Fruit fly (Drosophila melanogaster) Kc167 (cell line): ENCODE data around the gene CG32373.

Source experiments
- Myc ChIP-seq: fragments of >200 bp; optimal IDR thresholded peaks from 2 replicates; lab custom pipeline; 2017; ENCODE audit warnings: missing external identifiers
- Sin3A ChIP-seq: fragments of >200 bp; optimal IDR thresholded peaks from 2 replicates; lab custom pipeline; 2018; ENCODE audit warnings: missing external identifiers
- h ChIP-seq: fragments of >200 bp; optimal IDR thresholded peaks from 3 replicates; lab custom pipeline; 2018; ENCODE audit warnings: missing external identifiers
- insv ChIP-seq: fragments of >200 bp; optimal IDR thresholded peaks from 3 replicates; lab custom pipeline; 2018; ENCODE audit warnings: missing external identifiers
- psq ChIP-seq: fragments of >200 bp; optimal IDR thresholded peaks from 2 replicates; lab custom pipeline; 2017; ENCODE audit warnings: missing external identifiers
- ttk ChIP-seq: sonication (Bioruptor generic); optimal IDR thresholded peaks from 2 replicates; lab custom pipeline; 2017; ENCODE audit warnings: missing external identifiers

Gene CG32373

DNA sequence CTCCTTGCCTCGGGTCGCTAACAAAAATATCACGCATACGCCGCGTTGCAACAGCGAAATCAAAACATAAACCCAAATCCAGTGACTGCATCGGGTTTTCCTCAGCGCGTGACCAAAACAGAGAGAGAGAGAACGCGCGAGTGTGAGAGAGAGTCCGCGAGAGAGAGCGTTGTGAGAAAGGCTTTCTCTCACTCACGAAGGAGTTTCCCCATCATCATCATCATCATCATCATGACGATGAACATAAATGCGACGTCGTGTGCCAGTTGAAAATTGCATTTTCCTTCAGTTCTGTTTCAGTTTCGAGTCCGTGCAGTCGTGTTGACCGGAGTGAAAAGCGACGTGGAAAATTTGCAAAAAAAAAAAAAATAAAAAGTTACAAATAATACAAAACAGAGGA lies 96.7 kb downstream of the CG32373 start, which contains the start of gene CG13685:
Gene CG13685 (plus strand): TSS at position 301 of the 400 bp plus-strand sequence.
- TF ChIP-seq Sin3A: no peak
- TF ChIP-seq h (lab: Kevin White, UChicago): no peak
- no peak for TF ChIP-seq psq
- TF ChIP-seq ttk (lab: Kevin White, UChicago): no peak
- TF ChIP-seq insv (lab: Kevin White, UChicago): no peak
- TF ChIP-seq Myc (lab: Kevin White, UChicago): no peak

dm6 chr3L:7754109-7754508 lies 103.8 kb downstream of the CG32373 start, which contains the start of gene CG7409:
Gene CG7409, plus strand, starts transcription at chr3L:7754409.
- no peak for TF ChIP-seq h (lab: Kevin White, UChicago)
- TF ChIP-seq insv (lab: Kevin White, UChicago): no peak
- no peak for TF ChIP-seq psq
- TF ChIP-seq ttk (lab: Kevin White, UChicago): no peak
- no peak for TF ChIP-seq Sin3A
- TF ChIP-seq Myc (lab: Kevin White, UChicago): no peak

dm6 chr3L:7759835-7760780 lies 109.8 kb downstream of the CG32373 start, which contains the start of gene Hn:
Gene Hn, plus strand, starts transcription at chr3L:7760453.
- TF ChIP-seq ttk (lab: Kevin White, UChicago): no peak
- TF ChIP-seq Sin3A: no peak
- TF ChIP-seq Myc (lab: Kevin White, UChicago): no peak
- no peak for TF ChIP-seq psq
- TF ChIP-seq insv (lab: Kevin White, UChicago): no peak
- no peak for TF ChIP-seq h (lab: Kevin White, UChicago)

dm6 chr3L:7768252-7768651 lies 117.9 kb downstream of the CG32373 start, which contains the start of gene CG32371:
Gene CG32371, minus strand, starts transcription at chr3L:7768352.
- no peak for TF ChIP-seq ttk (lab: Kevin White, UChicago)
- TF ChIP-seq Sin3A: no peak
- TF ChIP-seq insv (lab: Kevin White, UChicago): no peak
- no peak for TF ChIP-seq h (lab: Kevin White, UChicago)
- no peak for TF ChIP-seq psq
- no peak for TF ChIP-seq Myc (lab: Kevin White, UChicago)

DNA sequence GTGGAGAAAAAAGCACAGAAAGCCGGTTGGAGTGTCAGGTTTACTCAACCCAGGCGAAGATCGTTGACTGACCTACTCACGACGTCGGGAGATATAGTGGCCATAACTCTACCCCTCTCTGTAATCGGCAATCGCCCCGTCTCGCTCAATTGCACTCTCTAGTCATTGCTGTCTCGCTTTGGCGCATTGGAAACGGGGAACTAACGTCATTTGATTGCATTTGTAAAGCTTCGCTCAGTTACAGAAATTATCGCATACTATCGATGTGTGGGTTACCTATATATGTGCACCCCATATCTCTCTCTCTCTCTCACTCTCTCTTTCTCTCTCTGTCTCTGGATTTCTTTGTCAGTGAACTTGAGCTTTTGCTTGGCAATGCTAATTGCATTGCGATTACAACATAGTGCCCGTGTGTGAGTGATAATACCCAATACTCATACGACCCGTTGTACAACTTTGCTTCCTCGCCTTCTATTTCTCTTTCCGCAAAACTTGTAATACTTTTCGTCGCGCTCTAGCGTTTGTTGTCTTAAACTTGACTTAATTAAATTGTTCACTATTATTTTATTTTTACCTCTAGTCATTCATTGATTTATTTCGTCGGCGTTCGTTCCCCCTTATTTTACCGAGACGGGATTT lies 121.9 kb downstream of the CG32373 start:
- no peak for TF ChIP-seq Myc (lab: Kevin White, UChicago)
- TF ChIP-seq psq: no peak
- no peak for TF ChIP-seq insv (lab: Kevin White, UChicago)
- no peak for TF ChIP-seq h (lab: Kevin White, UChicago)
- TF ChIP-seq ttk (lab: Kevin White, UChicago): no peak
- no peak for TF ChIP-seq Sin3A

dm6 chr3L:7773529-7773928 lies 123.2 kb downstream of the CG32373 start:
- TF ChIP-seq Sin3A (no peak), Myc (lab: Kevin White, UChicago) (no peak), h (lab: Kevin White, UChicago) (no peak), insv (lab: Kevin White, UChicago) (no peak), ttk (lab: Kevin White, UChicago) (no peak), psq (no peak)

- TF ChIP-seq insv (lab: Kevin White, UChicago) (no peak), ttk (lab: Kevin White, UChicago) (no peak), Myc (lab: Kevin White, UChicago) (no peak), psq (no peak), h (lab: Kevin White, UChicago) (no peak), Sin3A (no peak)
These were observed 124.3 kb downstream of the CG32373 start for dm6 chr3L:7774698-7775097.

DNA sequence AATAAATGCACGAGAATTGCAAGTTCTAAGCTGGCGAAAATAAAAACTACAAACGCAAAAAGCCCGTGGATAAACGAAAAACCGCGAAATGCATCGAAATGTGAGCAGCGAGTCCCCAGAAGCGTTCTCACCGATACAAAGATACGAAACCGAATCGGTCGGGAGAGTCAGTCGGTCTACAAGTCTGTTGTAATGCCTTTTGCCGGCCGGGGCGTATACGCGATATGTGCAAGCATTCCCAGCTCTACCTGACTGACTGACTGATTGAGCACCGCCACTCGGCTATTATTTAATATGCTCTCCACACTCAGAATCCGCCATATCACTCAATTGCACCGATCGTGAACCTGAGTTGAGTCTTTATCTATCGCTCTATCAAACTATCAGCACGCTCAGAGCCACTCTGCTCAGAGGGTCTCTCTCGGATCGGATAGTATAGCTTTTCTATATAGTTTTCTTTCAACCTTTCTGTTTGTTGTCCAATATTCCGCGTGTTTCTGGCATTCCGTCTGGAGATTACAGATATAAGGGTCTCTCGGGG lies 125.1 kb downstream of the CG32373 start, which contains the start of gene Clk:
Gene Clk (minus strand): TSS at position 239 of the 541 bp plus-strand sequence.
- TF ChIP-seq h (lab: Kevin White, UChicago) (no peak), Sin3A (no peak), ttk (lab: Kevin White, UChicago) (no peak), Myc (lab: Kevin White, UChicago) (no peak), psq (no peak), insv (lab: Kevin White, UChicago) (no peak)

dm6 chr3L:7781353-7782050 lies 131.2 kb downstream of the CG32373 start:
- TF ChIP-seq Sin3A (no peak), Myc (lab: Kevin White, UChicago) (no peak), insv (lab: Kevin White, UChicago) (no peak), psq (no peak), h (lab: Kevin White, UChicago) (no peak), ttk (lab: Kevin White, UChicago) (no peak)

DNA sequence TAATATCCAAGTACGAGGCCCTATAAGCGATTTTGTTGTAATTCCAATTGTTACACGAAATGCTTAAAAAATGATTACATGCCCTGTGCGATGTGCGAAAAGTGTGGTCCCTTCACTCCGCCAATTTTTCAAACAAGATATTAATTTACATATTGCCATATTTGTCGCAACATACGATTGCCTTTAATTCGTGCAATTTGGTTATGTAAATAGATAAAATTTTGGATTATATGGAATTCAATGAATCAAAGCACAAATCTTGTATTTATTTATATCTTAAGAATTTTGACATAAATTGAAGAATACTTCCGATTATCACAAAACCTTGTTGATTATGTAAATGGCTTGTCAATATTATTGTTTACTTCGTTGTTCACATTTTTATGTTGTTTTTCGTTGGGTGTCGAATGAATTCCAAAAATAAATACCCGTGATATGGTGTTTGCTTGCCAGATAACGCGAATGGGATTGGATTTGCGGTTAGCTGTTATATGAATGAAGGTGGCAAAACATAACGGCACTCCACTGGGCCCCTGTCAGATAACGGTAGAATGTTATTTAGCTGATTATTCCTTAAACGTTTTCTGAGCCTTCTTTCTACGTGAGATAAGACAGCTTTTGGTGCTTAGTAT lies 131.8 kb downstream of the CG32373 start:
- TF ChIP-seq Sin3A: no peak
- no peak for TF ChIP-seq psq
- no peak for TF ChIP-seq h (lab: Kevin White, UChicago)
- TF ChIP-seq insv (lab: Kevin White, UChicago): no peak
- no peak for TF ChIP-seq ttk (lab: Kevin White, UChicago)
- TF ChIP-seq Myc (lab: Kevin White, UChicago): no peak
